Fruit fly (Drosophila melanogaster): ENCODE measurements around the gene wts.

The wts gene

dm6 chr3R:30808346-30809286 lies 2.2 kb upstream of the wts start, which contains the start of gene cindr (continued):
- TF ChIP-seq CG12219 (GFP tag; optimal IDR thresholded peaks at IDR 0.05) = no peak
- peak; percentile 65 for TF ChIP-seq CG6791 (GFP tag; IDR thresholded peaks at IDR 0.05; ENCODE audit: partially characterized antibody)
- TF ChIP-seq exex (tag; optimal IDR thresholded peaks at IDR 0.05) = no peak
- no peak for TF ChIP-seq CG6813 (GFP tag; optimal IDR thresholded peaks at IDR 0.05)
- peak; percentile 39 for TF ChIP-seq CG7372 (GFP tag; IDR thresholded peaks at IDR 0.05)
- peak; percentile 29 for TF ChIP-seq CG10209 (GFP tag; optimal IDR thresholded peaks at IDR 0.05)
- TF ChIP-seq CG11723 (GFP tag; optimal IDR thresholded peaks at IDR 0.05) = no peak
- TF ChIP-seq lmd (GFP tag; IDR thresholded peaks at IDR 0.05) = peak; percentile 18; the same call in 1 of the 2 replicates
- no peak for TF ChIP-seq Doc2 (GFP tag; IDR thresholded peaks at IDR 0.05)
- TF ChIP-seq dmrt11E (tag; optimal IDR thresholded peaks at IDR 0.05) = peak; percentile 48
- TF ChIP-seq CG12744 (GFP tag; optimal IDR thresholded peaks at IDR 0.05) = no peak
- no peak for TF ChIP-seq Gsc (GFP tag; IDR thresholded peaks at IDR 0.05)
- peak; percentile 67 for TF ChIP-seq CG12769 (tag; optimal IDR thresholded peaks at IDR 0.05)
- TF ChIP-seq CG4328 (GFP tag; optimal IDR thresholded peaks at IDR 0.05) = no peak
- peak; percentile 37 for TF ChIP-seq Chrac-16 (GFP tag; optimal IDR thresholded peaks at IDR 0.05)
- TF ChIP-seq CG8478 (optimal IDR thresholded peaks at IDR 0.05) = no peak
- TF ChIP-seq CG12155 (GFP tag; optimal IDR thresholded peaks at IDR 0.05) = peak; percentile 77
- TF ChIP-seq mirr (GFP tag; optimal IDR thresholded peaks at IDR 0.05) = peak; percentile 47
- peak; percentile 40 for TF ChIP-seq Meics (GFP tag; optimal IDR thresholded peaks at IDR 0.05)
- TF ChIP-seq YL-1 (GFP tag; optimal IDR thresholded peaks at IDR 0.05) = peak; percentile 52
- TF ChIP-seq CG3407 (GFP tag; optimal IDR thresholded peaks at IDR 0.05) = no peak
- TF ChIP-seq Ravus (GFP tag; IDR thresholded peaks at IDR 0.05) = no peak
- TF ChIP-seq CG13894 (tag; optimal IDR thresholded peaks at IDR 0.05) = peak; percentile 80
- no peak; the same call in 1 of the 2 replicates for TF ChIP-seq ttk (GFP tag; IDR thresholded peaks at IDR 0.05)
- peak; percentile 44 for TF ChIP-seq gro (GFP tag; optimal IDR thresholded peaks at IDR 0.05)
- no peak for TF ChIP-seq CG17568 (GFP tag; optimal IDR thresholded peaks at IDR 0.05)
- peak; percentile 19 for TF ChIP-seq Camta (GFP tag; optimal IDR thresholded peaks at IDR 0.05)
- peak; percentile 74 for TF ChIP-seq CG33213 (GFP tag; optimal IDR thresholded peaks at IDR 0.05)
- peak; percentile 36 to 42 for TF ChIP-seq chif (GFP tag; optimal IDR thresholded peaks at IDR 0.05)
- peak; percentile 22 for TF ChIP-seq cg (GFP tag; optimal IDR thresholded peaks at IDR 0.05)
- TF ChIP-seq CG6683 (GFP tag; optimal IDR thresholded peaks at IDR 0.05) = peak; percentile 2
- TF ChIP-seq HmgZ (tag; optimal IDR thresholded peaks at IDR 0.05) = peak; percentile 86
- peak; percentile 11 for TF ChIP-seq CG12071 (GFP tag; optimal IDR thresholded peaks at IDR 0.05)
- TF ChIP-seq Atf-2 (GFP tag; optimal IDR thresholded peaks at IDR 0.05) = no peak
- peak; percentile 69 for TF ChIP-seq dm (GFP tag; optimal IDR thresholded peaks at IDR 0.05)
- TF ChIP-seq CG4360 (GFP tag; IDR thresholded peaks at IDR 0.05) = peak; percentile 97
- TF ChIP-seq Lim3 (GFP tag; IDR thresholded peaks at IDR 0.05) = no peak
- no peak for TF ChIP-seq schlank (tag; optimal IDR thresholded peaks at IDR 0.05)
- no peak for TF ChIP-seq crc (GFP tag; optimal IDR thresholded peaks at IDR 0.05)
- TF ChIP-seq Spps (tag; optimal IDR thresholded peaks at IDR 0.05) = no peak
- TF ChIP-seq bab2 (GFP tag; optimal IDR thresholded peaks at IDR 0.05) = peak; percentile 17
- TF ChIP-seq Sry-δ (GFP tag; optimal IDR thresholded peaks at IDR 0.05) = peak; percentile 60
- no peak for TF ChIP-seq hth (optimal IDR thresholded peaks at IDR 0.05)
- TF ChIP-seq CG3163 (GFP tag; optimal IDR thresholded peaks at IDR 0.05) = peak; percentile 45
- no peak; the same call in 1 of the 2 replicates for TF ChIP-seq seq (GFP tag; IDR thresholded peaks at IDR 0.05)
- peak; percentile 51 for TF ChIP-seq CG15696 (tag; optimal IDR thresholded peaks at IDR 0.05)
- TF ChIP-seq CG12659 (GFP tag; optimal IDR thresholded peaks at IDR 0.05) = peak; percentile 87
- TF ChIP-seq gt (GFP tag; IDR thresholded peaks at IDR 0.05) = 0 out of 2 replicates have a peak, but pooled peaks have one; percentile 12
- TF ChIP-seq CG1603 (tag; optimal IDR thresholded peaks at IDR 0.05) = peak; percentile 91

All from whole organism, embryonic.